Worm (Caenorhabditis elegans): Measurements from ENCODE around the gene clec-177.

clec-177 gene

DNA sequence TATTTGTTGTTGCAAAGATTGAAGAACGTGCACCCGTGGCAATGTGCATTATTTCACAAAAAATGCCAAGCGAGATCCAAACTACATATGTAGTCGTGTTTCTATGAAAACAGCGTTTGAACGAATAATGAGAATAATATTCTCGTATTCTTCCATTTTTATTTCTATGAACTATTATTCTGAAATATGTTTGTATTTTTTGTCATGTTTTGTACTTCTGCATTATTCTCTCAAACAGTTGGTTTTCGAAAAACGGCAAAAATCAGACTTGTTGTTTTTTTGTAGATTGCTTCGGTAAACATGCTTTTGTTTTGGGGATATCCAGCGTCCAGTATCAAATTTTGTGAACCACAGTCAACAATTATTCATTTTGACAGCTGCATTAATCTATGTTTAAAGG, at the start of gene clec-177:
Gene clec-177 (plus strand): TSS at position 301 of the 400 bp plus-strand sequence.
- TF ChIP-seq ceh-13 (GFP tag; optimal IDR thresholded peaks at IDR 0.05) (no peak), tbx-37 (GFP tag; conservative IDR thresholded peaks at IDR 0.05) (no peak), ceh-36 (tag; optimal IDR thresholded peaks at IDR 0.05) (no peak), hmbx-1 (tag; optimal IDR thresholded peaks at IDR 0.05) (no peak), aly-1 (tag; optimal IDR thresholded peaks at IDR 0.05) (no peak), ets-7 (tag; optimal IDR thresholded peaks at IDR 0.05) (no peak), tra-4 (tag; optimal IDR thresholded peaks at IDR 0.05) (no peak), tbx-11 (GFP tag; IDR thresholded peaks at IDR 0.05) (no peak), flt-1 (GFP tag; IDR thresholded peaks at IDR 0.05) (no peak), hnd-1 (tag; optimal IDR thresholded peaks at IDR 0.05) (no peak), pes-1 (GFP tag; IDR thresholded peaks at IDR 0.05) (no peak), B0310.2 (tag; optimal IDR thresholded peaks at IDR 0.05) (no peak), ama-1 (optimal IDR thresholded peaks at IDR 0.05) (no peak), scrt-1 (GFP tag; IDR thresholded peaks at IDR 0.05) (no peak), hmg-4 (GFP tag; optimal IDR thresholded peaks at IDR 0.05) (no peak), F13C5.2 (tag; optimal IDR thresholded peaks at IDR 0.05) (no peak), sea-1 (GFP tag; conservative IDR thresholded peaks at IDR 0.05) (no peak)

DNA sequence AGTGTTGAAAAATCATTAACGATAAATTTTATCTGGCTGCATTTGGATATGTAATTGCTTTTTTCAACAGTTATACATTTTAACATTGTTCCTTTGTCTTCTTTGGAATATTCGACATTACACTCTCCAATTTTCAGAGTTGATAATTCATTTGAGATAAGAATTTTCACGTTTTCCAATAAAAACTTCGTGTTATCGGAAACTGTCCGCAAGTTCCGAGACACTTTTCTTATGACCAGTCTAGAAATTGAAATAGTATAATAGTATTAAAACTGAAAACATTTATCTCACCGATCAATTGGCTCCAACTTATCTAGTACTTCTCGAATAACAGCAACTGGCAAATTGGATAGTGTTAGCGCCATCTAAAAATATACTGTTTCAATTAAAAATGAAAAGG, 48.7 kb upstream of the clec-177 start, which contains the start of gene fbxa-86:
Gene fbxa-86 (minus strand): TSS at position 367 of the 400 bp plus-strand sequence.
- TF ChIP-seq aly-1 (tag; optimal IDR thresholded peaks at IDR 0.05), result no peak
- no peak for TF ChIP-seq ceh-13 (GFP tag; optimal IDR thresholded peaks at IDR 0.05)
- no peak for TF ChIP-seq sea-1 (GFP tag; conservative IDR thresholded peaks at IDR 0.05)
- TF ChIP-seq pes-1 (GFP tag; IDR thresholded peaks at IDR 0.05), result no peak
- no peak for TF ChIP-seq flt-1 (GFP tag; IDR thresholded peaks at IDR 0.05)
- no peak for TF ChIP-seq hmbx-1 (tag; optimal IDR thresholded peaks at IDR 0.05)
- no peak for TF ChIP-seq ceh-36 (tag; optimal IDR thresholded peaks at IDR 0.05)
- TF ChIP-seq hmg-4 (GFP tag; optimal IDR thresholded peaks at IDR 0.05), result no peak
- no peak for TF ChIP-seq B0310.2 (tag; optimal IDR thresholded peaks at IDR 0.05)
- no peak for TF ChIP-seq F13C5.2 (tag; optimal IDR thresholded peaks at IDR 0.05)

DNA sequence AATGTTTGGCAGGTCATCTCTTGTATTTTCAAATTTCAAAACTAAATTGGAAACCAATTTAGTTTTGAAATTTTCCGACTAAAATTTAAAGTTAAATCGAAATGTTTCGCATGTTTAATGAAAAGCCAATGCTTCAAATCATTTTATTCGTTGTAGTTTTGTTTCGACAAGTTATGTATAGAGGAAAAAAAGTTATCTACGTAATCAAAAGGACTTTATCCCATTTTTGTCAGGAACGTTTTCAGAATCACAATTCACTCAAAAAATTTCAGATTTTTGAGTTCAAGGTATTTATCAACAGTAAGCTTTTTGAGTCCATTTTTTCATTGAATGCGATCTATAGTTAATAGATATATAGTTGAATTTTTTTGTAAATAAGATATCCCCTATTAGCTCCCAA, 47.7 kb upstream of the clec-177 start, which contains the start of gene str-168:
Gene str-168 (plus strand): TSS at position 301 of the 400 bp plus-strand sequence.
- no peak for TF ChIP-seq ama-1 (optimal IDR thresholded peaks at IDR 0.05)
- no peak for TF ChIP-seq sea-1 (GFP tag; conservative IDR thresholded peaks at IDR 0.05)

DNA sequence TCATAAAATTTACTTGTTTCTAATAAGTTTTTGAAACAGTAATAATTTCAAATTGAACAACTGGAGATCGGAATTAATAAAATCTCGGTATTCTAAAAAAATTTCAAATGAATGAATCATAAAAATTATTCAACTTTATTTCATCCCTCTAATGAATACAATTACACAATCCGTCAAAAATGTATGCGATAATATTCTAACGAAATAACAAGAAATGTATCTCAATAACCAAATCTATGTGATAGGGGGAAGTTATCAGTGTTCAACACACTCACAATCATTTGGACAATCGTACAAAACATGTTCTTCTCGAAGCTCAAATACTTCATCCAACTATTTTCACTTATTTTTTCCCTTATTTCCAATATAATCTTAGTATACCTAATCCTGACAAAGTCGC, 44.7 kb upstream of the clec-177 start, which contains the start of gene Y9C9A.5:
Gene Y9C9A.5 (plus strand): TSS at position 301 of the 400 bp plus-strand sequence.
- no peak for TF ChIP-seq hnd-1 (tag; optimal IDR thresholded peaks at IDR 0.05)
- no peak for TF ChIP-seq sea-1 (GFP tag; conservative IDR thresholded peaks at IDR 0.05)
- TF ChIP-seq hmbx-1 (tag; optimal IDR thresholded peaks at IDR 0.05), result no peak
- no peak for TF ChIP-seq flt-1 (GFP tag; IDR thresholded peaks at IDR 0.05)
- no peak for TF ChIP-seq ama-1 (optimal IDR thresholded peaks at IDR 0.05)
- TF ChIP-seq tbx-11 (GFP tag; IDR thresholded peaks at IDR 0.05), result no peak
- TF ChIP-seq tra-4 (tag; optimal IDR thresholded peaks at IDR 0.05), result no peak
- TF ChIP-seq F13C5.2 (tag; optimal IDR thresholded peaks at IDR 0.05), result no peak
- TF ChIP-seq aly-1 (tag; optimal IDR thresholded peaks at IDR 0.05), result no peak
- no peak for TF ChIP-seq hmg-4 (GFP tag; optimal IDR thresholded peaks at IDR 0.05)
- no peak for TF ChIP-seq pes-1 (GFP tag; IDR thresholded peaks at IDR 0.05)
- no peak for TF ChIP-seq B0310.2 (tag; optimal IDR thresholded peaks at IDR 0.05)

DNA sequence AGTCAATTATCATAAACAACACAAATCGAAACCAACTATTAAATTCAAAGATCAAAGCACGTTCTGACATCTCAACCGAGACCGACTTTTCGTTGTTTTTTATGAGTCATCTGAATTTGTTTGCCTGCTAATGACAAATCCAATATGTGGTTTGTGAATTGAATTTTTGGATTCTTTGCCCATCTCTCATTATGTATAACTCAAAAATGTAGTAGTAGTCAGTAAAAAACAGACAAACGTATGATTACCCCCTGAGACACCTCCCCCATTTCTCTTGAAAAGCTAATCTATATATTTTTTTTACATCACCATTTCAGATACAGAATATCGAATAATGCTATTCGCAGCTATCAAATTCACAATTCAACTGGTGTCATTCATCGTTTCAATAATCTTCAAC, 40.6 kb upstream of the clec-177 start, which contains the start of gene str-169:
Gene str-169 (plus strand): TSS at position 301 of the 400 bp plus-strand sequence.
- TF ChIP-seq sea-1 (GFP tag; conservative IDR thresholded peaks at IDR 0.05), result no peak
- TF ChIP-seq F13C5.2 (tag; optimal IDR thresholded peaks at IDR 0.05), result no peak
- no peak for TF ChIP-seq B0310.2 (tag; optimal IDR thresholded peaks at IDR 0.05)
- no peak for TF ChIP-seq hmg-4 (GFP tag; optimal IDR thresholded peaks at IDR 0.05)
- no peak for TF ChIP-seq tbx-11 (GFP tag; IDR thresholded peaks at IDR 0.05)
- TF ChIP-seq ets-7 (tag; optimal IDR thresholded peaks at IDR 0.05), result no peak
- TF ChIP-seq aly-1 (tag; optimal IDR thresholded peaks at IDR 0.05), result no peak
- no peak for TF ChIP-seq pes-1 (GFP tag; IDR thresholded peaks at IDR 0.05)
- no peak for TF ChIP-seq ceh-36 (tag; optimal IDR thresholded peaks at IDR 0.05)
- no peak for TF ChIP-seq ceh-13 (GFP tag; optimal IDR thresholded peaks at IDR 0.05)
- no peak for TF ChIP-seq ama-1 (optimal IDR thresholded peaks at IDR 0.05)
- TF ChIP-seq tra-4 (tag; optimal IDR thresholded peaks at IDR 0.05), result no peak
- TF ChIP-seq hmbx-1 (tag; optimal IDR thresholded peaks at IDR 0.05), result no peak
- TF ChIP-seq flt-1 (GFP tag; IDR thresholded peaks at IDR 0.05), result no peak
- TF ChIP-seq hnd-1 (tag; optimal IDR thresholded peaks at IDR 0.05), result no peak

DNA sequence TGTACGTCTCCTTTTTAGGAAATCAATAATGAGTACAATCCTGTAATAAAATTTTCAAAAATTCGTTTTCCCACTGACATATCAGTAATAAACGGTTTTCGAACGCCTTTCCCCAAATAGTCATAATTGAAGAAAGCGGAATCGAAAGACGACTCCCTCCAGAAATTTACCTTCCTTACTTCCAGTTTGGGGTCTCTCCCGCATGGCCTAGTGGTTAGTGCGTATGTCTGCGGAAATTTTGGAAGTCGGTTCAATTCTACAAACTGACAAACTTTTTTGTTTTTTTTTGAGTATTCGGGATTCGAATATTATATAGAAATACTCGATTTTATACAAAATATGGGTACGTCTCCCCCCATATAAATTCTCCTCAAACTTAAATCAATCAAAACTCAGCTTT, 36.6 kb upstream of the clec-177 start:
- peak; percentile 77 for TF ChIP-seq flt-1 (GFP tag; IDR thresholded peaks at IDR 0.05)

DNA sequence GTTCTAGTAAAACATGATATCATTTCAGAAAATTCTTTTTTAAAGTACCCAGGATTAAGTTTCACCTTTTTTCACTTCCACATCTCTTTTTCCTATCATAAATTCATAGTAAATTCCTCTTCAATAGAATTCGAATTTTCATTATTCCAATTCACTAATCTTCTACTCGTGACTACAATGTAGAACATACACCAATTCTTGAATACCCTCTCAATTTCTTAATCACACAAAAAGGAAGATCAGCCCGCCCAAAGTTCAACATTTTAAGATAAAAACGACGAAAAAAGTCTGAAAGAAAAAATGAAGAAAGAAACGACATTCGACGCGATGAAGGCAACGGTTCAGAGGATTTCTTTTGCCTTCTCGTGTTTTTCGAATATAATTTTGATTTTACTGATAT, 32.5 kb upstream of the clec-177 start, which contains the start of gene str-163:
Gene str-163 (plus strand): TSS at position 301 of the 400 bp plus-strand sequence.
- TF ChIP-seq hmbx-1 (tag; optimal IDR thresholded peaks at IDR 0.05), result no peak
- TF ChIP-seq tbx-11 (GFP tag; IDR thresholded peaks at IDR 0.05), result no peak
- no peak for TF ChIP-seq hnd-1 (tag; optimal IDR thresholded peaks at IDR 0.05)
- no peak for TF ChIP-seq pes-1 (GFP tag; IDR thresholded peaks at IDR 0.05)
- TF ChIP-seq scrt-1 (GFP tag; IDR thresholded peaks at IDR 0.05), result no peak
- TF ChIP-seq ama-1 (optimal IDR thresholded peaks at IDR 0.05), result no peak
- no peak for TF ChIP-seq flt-1 (GFP tag; IDR thresholded peaks at IDR 0.05)
- no peak for TF ChIP-seq hmg-4 (GFP tag; optimal IDR thresholded peaks at IDR 0.05)
- no peak for TF ChIP-seq ceh-13 (GFP tag; optimal IDR thresholded peaks at IDR 0.05)
- TF ChIP-seq tbx-37 (GFP tag; conservative IDR thresholded peaks at IDR 0.05), result no peak
- TF ChIP-seq sea-1 (GFP tag; conservative IDR thresholded peaks at IDR 0.05), result no peak
- no peak for TF ChIP-seq B0310.2 (tag; optimal IDR thresholded peaks at IDR 0.05)
- TF ChIP-seq ets-7 (tag; optimal IDR thresholded peaks at IDR 0.05), result no peak
- no peak for TF ChIP-seq ceh-36 (tag; optimal IDR thresholded peaks at IDR 0.05)
- TF ChIP-seq tra-4 (tag; optimal IDR thresholded peaks at IDR 0.05), result no peak
- TF ChIP-seq aly-1 (tag; optimal IDR thresholded peaks at IDR 0.05), result no peak
- TF ChIP-seq F13C5.2 (tag; optimal IDR thresholded peaks at IDR 0.05), result no peak

DNA sequence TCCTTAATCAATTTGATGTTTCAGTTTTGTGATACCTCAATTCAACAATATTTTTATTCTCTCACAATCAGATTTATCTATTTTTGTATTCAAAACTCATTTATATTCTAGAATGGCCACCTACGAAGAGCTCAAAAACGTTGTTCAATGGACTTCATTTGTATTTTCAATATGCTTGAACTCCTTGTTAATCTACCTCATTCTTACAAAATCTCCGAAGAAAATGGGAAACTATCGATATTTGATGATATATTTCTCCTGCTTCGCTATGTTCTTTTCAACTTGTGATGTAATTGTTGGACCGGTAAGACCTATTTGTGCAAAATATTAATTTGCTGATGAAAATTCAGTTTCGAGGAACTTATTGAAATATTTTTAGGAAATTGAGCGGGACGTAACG, 25.7 kb upstream of the clec-177 start, which contains the start of gene str-164:
Gene str-164 (plus strand): TSS at position 113 of the 400 bp plus-strand sequence.
- no peak for TF ChIP-seq ets-7 (tag; optimal IDR thresholded peaks at IDR 0.05)
- TF ChIP-seq hmbx-1 (tag; optimal IDR thresholded peaks at IDR 0.05), result no peak
- TF ChIP-seq hmg-4 (GFP tag; optimal IDR thresholded peaks at IDR 0.05), result no peak
- no peak for TF ChIP-seq F13C5.2 (tag; optimal IDR thresholded peaks at IDR 0.05)
- TF ChIP-seq aly-1 (tag; optimal IDR thresholded peaks at IDR 0.05), result no peak
- no peak for TF ChIP-seq pes-1 (GFP tag; IDR thresholded peaks at IDR 0.05)
- TF ChIP-seq tbx-37 (GFP tag; conservative IDR thresholded peaks at IDR 0.05), result no peak
- TF ChIP-seq sea-1 (GFP tag; conservative IDR thresholded peaks at IDR 0.05), result no peak
- TF ChIP-seq tra-4 (tag; optimal IDR thresholded peaks at IDR 0.05), result no peak
- TF ChIP-seq scrt-1 (GFP tag; IDR thresholded peaks at IDR 0.05), result no peak
- no peak for TF ChIP-seq tbx-11 (GFP tag; IDR thresholded peaks at IDR 0.05)

Measured in whole organism, early embryonic.